Fruit fly (Drosophila melanogaster): ENCODE measurements around the gene ergic53.

The ergic53 gene

dm6 chr3L:8512428-8512827 is 22.3 kb upstream of the ergic53 start, which contains the start of gene CG6765 (continued):
- TF ChIP-seq wdn (GFP tag; IDR thresholded peaks at IDR 0.05) (no peak), Dref (GFP tag; IDR thresholded peaks at IDR 0.05) (no peak), Six4 (GFP tag; optimal IDR thresholded peaks at IDR 0.05) (no peak), lilli (GFP tag; optimal IDR thresholded peaks at IDR 0.05) (no peak), CG1832 (GFP tag; optimal IDR thresholded peaks at IDR 0.05) (peak; percentile 75), sens (GFP tag) (no peak), NC2β (GFP tag; optimal IDR thresholded peaks at IDR 0.05) (no peak), CG14014 (GFP tag; IDR thresholded peaks at IDR 0.05) (no peak), row (GFP tag; IDR thresholded peaks at IDR 0.05) (no peak), CG17612 (GFP tag; IDR thresholded peaks at IDR 0.05) (no peak), jigr1 (GFP tag; IDR thresholded peaks at IDR 0.05) (no peak), Gsc (GFP tag; IDR thresholded peaks at IDR 0.05) (no peak), unpg (GFP tag; optimal IDR thresholded peaks at IDR 0.05) (no peak), CG12236 (GFP tag; optimal IDR thresholded peaks at IDR 0.05) (no peak), pnt (GFP tag; optimal IDR thresholded peaks at IDR 0.05) (no peak), sc (optimal IDR thresholded peaks at IDR 0.05) (no peak), sc (GFP tag; optimal IDR thresholded peaks at IDR 0.05) (no peak), schlank (tag; optimal IDR thresholded peaks at IDR 0.05) (no peak), CG4617 (GFP tag; optimal IDR thresholded peaks at IDR 0.05; ENCODE audit: borderline replicate concordance) (no peak), vnd (GFP tag; IDR thresholded peaks at IDR 0.05; ENCODE audit: partially characterized antibody) (no peak), insv (GFP tag; optimal IDR thresholded peaks at IDR 0.05) (no peak), CG5180 (GFP tag; optimal IDR thresholded peaks at IDR 0.05) (peak; percentile 64), E2f1 (GFP tag; IDR thresholded peaks at IDR 0.05) (no peak), Hr78 (GFP tag; optimal IDR thresholded peaks at IDR 0.05) (no peak), tup (GFP tag; optimal IDR thresholded peaks at IDR 0.05) (no peak), CG30431 (GFP tag; optimal IDR thresholded peaks at IDR 0.05) (no peak), cwo (GFP tag; optimal IDR thresholded peaks at IDR 0.05) (peak; percentile 11), seq (GFP tag; IDR thresholded peaks at IDR 0.05) (0 out of 2 replicates have a peak, but pooled peaks have one; percentile 10), BEAF-32 (GFP tag; optimal IDR thresholded peaks at IDR 0.05) (no peak), ssp (GFP tag; IDR thresholded peaks at IDR 0.05) (no peak), Hsf (GFP tag; optimal IDR thresholded peaks at IDR 0.05) (no peak), fru (optimal IDR thresholded peaks at IDR 0.05) (no peak), Oli (tag; optimal IDR thresholded peaks at IDR 0.05) (no peak), Lpt (GFP tag; optimal IDR thresholded peaks at IDR 0.05) (no peak), fd64A (GFP tag; optimal IDR thresholded peaks at IDR 0.05) (no peak), dpn (GFP tag; optimal IDR thresholded peaks at IDR 0.05) (no peak), org-1 (GFP tag; optimal IDR thresholded peaks at IDR 0.05) (no peak), Antp (GFP tag; optimal IDR thresholded peaks at IDR 0.05) (no peak), sqz (GFP tag; optimal IDR thresholded peaks at IDR 0.05) (no peak)

- TF ChIP-seq CG10431 (GFP tag; optimal IDR thresholded peaks at IDR 0.05) (peak; percentile 28), Bgb (GFP tag; IDR thresholded peaks at IDR 0.05; ENCODE audit: partially characterized antibody) (no peak), Antp (GFP tag; optimal IDR thresholded peaks at IDR 0.05) (no peak), amos (GFP tag; IDR thresholded peaks at IDR 0.05; ENCODE audit: partially characterized antibody) (no peak), H2.0 (GFP tag; IDR thresholded peaks at IDR 0.05) (no peak), Lhr (GFP tag; optimal IDR thresholded peaks at IDR 0.05) (no peak), phol (tag; optimal IDR thresholded peaks at IDR 0.05) (no peak), Vsx1 (GFP tag; optimal IDR thresholded peaks at IDR 0.05) (no peak), Rfx (GFP tag; IDR thresholded peaks at IDR 0.05) (peak; percentile 6; the same call in 1 of the 2 replicates), CG11560 (tag; IDR thresholded peaks at IDR 0.05) (no peak), dmrt11E (tag; optimal IDR thresholded peaks at IDR 0.05) (no peak), crol (GFP tag; IDR thresholded peaks at IDR 0.05) (peak; percentile 86), Jarid2 (GFP tag; optimal IDR thresholded peaks at IDR 0.05) (no peak), sim (GFP tag; IDR thresholded peaks at IDR 0.05) (0 out of 2 replicates have a peak, but pooled peaks have one; percentile 12), CG18599 (GFP tag; optimal IDR thresholded peaks at IDR 0.05) (peak; percentile 41), CG17912 (GFP tag; optimal IDR thresholded peaks at IDR 0.05) (no peak)
Measured at dm6 chr3L:8513258-8513657, 21.5 kb upstream of the ergic53 start.

All from whole organism, embryonic.